Worm (Caenorhabditis elegans): Measurements from ENCODE around the gene srx-3.

The srx-3 gene

ce11 chrV:9018871-9019270 lies 13.5 kb downstream of the srx-3 start:
- no peak for TF ChIP-seq lin-11 (tag; optimal IDR thresholded peaks at IDR 0.05)
- TF ChIP-seq crh-2 (tag; optimal IDR thresholded peaks at IDR 0.05) = no peak
- TF ChIP-seq nhr-11 (tag; optimal IDR thresholded peaks at IDR 0.05) = no peak
- no peak for TF ChIP-seq nhr-21 (tag; optimal IDR thresholded peaks at IDR 0.05)
- TF ChIP-seq lin-13 (GFP tag; optimal IDR thresholded peaks at IDR 0.05) = no peak
- TF ChIP-seq nhr-77 (tag; optimal IDR thresholded peaks at IDR 0.05) = no peak
- no peak for TF ChIP-seq Y55F3AM.14 (GFP tag; optimal IDR thresholded peaks at IDR 0.05)
- no peak for TF ChIP-seq mab-5 (tag; optimal IDR thresholded peaks at IDR 0.05)
- no peak for TF ChIP-seq unc-62 (GFP tag; optimal IDR thresholded peaks at IDR 0.05)
- TF ChIP-seq aly-2 (tag; optimal IDR thresholded peaks at IDR 0.05) = no peak
- no peak for TF ChIP-seq sma-3 (GFP tag; optimal IDR thresholded peaks at IDR 0.05)
- no peak for TF ChIP-seq sma-9 (GFP tag; optimal IDR thresholded peaks at IDR 0.05)
- no peak for TF ChIP-seq sma-9 (tag; optimal IDR thresholded peaks at IDR 0.05)
- TF ChIP-seq nhr-6 (tag; optimal IDR thresholded peaks at IDR 0.05) = no peak
- TF ChIP-seq unc-39 (tag; optimal IDR thresholded peaks at IDR 0.05) = no peak
- no peak for TF ChIP-seq nhr-129 (tag; optimal IDR thresholded peaks at IDR 0.05)
- no peak for TF ChIP-seq ama-1 (optimal IDR thresholded peaks at IDR 0.05)
- TF ChIP-seq ztf-1 (GFP tag; conservative IDR thresholded peaks at IDR 0.05) = no peak
- TF ChIP-seq alr-1 (tag; optimal IDR thresholded peaks at IDR 0.05) = no peak
- no peak for TF ChIP-seq nhr-237 (tag; optimal IDR thresholded peaks at IDR 0.05)
- no peak for TF ChIP-seq mdl-1 (tag; optimal IDR thresholded peaks at IDR 0.05)

DNA sequence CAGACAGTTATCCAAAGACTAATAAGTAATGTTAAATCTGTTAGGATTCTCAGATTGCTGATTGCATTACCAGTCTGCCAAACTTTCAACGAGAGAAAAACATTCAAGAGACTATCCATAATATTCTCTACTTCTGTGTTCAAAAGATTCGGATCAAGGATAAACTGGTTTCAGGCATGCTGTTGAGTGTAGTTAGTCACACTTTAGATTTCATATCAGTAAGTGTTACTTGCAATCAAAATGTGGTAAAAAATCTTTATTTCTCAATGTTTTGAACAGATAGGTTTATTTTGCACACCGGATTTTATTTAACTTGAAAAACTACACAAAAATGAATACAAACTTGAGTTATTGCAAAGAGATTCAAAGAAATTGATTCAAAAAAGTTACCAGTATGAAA lies 16.7 kb downstream of the srx-3 start, which contains the start of gene oac-41:
Gene oac-41 (minus strand): TSS at position 101 of the 400 bp plus-strand sequence.
- TF ChIP-seq sem-4 (tag; optimal IDR thresholded peaks at IDR 0.05) (no peak), ztf-4 (tag; optimal IDR thresholded peaks at IDR 0.05) (no peak), zag-1 (tag; optimal IDR thresholded peaks at IDR 0.05) (no peak), gmeb-1 (tag; optimal IDR thresholded peaks at IDR 0.05) (no peak)

- TF ChIP-seq crh-2 (tag; optimal IDR thresholded peaks at IDR 0.05) = no peak
- no peak for TF ChIP-seq C34F6.9 (tag; optimal IDR thresholded peaks at IDR 0.05)
- TF ChIP-seq sma-9 (GFP tag; optimal IDR thresholded peaks at IDR 0.05) = no peak
- no peak for TF ChIP-seq sma-9 (tag; optimal IDR thresholded peaks at IDR 0.05)
These were observed 19.4 kb downstream of the srx-3 start, which contains the start of gene bus-1 for ce11 chrV:9024713-9025112. Gene bus-1, minus strand, starts transcription at chrV:9024813.

DNA sequence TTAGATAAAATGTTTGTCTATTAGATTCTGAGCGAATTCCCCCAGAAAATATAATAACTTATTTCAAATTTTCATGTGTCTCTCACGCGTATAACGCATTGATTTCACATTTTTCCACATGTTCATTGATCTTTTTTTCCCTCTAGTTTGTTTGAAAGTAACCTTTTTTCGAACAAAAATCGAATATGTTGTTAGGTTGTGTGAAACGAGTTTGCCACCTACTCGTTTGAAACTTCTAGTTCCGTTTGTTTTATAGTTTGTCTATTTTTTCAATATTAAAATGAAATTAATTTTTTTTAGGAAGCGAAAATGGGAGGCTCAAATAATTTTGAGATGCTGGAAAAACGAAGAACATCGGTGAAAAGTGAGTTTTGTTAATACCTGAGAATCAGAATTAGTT lies 24.9 kb downstream of the srx-3 start, which contains the start of gene C25E10.5:
Gene C25E10.5 (plus strand): TSS at position 301 of the 400 bp plus-strand sequence.
- TF ChIP-seq snpc-4 (tag; optimal IDR thresholded peaks at IDR 0.05) = no peak
- TF ChIP-seq crh-2 (tag; optimal IDR thresholded peaks at IDR 0.05) = no peak
- no peak for TF ChIP-seq lin-39 (tag; optimal IDR thresholded peaks at IDR 0.05)
- no peak for TF ChIP-seq R02D3.7 (tag; optimal IDR thresholded peaks at IDR 0.05)
- no peak for TF ChIP-seq dmd-4 (tag; optimal IDR thresholded peaks at IDR 0.05)
- TF ChIP-seq ztf-11 (tag; optimal IDR thresholded peaks at IDR 0.05) = no peak
- TF ChIP-seq nhr-11 (tag; optimal IDR thresholded peaks at IDR 0.05) = no peak
- no peak for TF ChIP-seq aly-2 (tag; optimal IDR thresholded peaks at IDR 0.05)
- no peak for TF ChIP-seq lsy-2 (tag; optimal IDR thresholded peaks at IDR 0.05)

DNA sequence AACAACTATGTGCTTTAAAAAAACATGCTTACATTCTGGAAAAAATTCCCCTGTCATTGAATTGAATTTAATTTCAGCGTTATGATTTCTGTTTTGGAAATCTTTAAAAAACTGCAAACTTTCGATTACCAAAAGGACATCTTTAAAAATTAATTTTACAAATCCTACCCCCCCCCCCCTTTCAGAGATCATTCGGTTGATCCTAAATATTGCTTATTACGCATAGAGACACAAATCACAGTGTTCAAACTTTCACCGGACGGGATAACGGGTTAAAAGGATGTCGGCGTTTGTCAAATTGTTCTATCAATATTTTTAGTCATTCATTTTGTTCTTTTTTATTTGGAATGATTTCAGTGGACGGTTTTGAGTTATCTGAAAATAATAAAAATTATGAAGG lies 27.9 kb downstream of the srx-3 start, which contains the start of gene C25E10.4:
Gene C25E10.4 (plus strand): TSS at position 301 of the 400 bp plus-strand sequence.
- no peak for TF ChIP-seq lin-13 (GFP tag; optimal IDR thresholded peaks at IDR 0.05)
- TF ChIP-seq snpc-4 (tag; optimal IDR thresholded peaks at IDR 0.05) = no peak
- TF ChIP-seq sem-4 (tag; optimal IDR thresholded peaks at IDR 0.05) = no peak
- TF ChIP-seq F13H6.1 (tag; optimal IDR thresholded peaks at IDR 0.05) = no peak
- TF ChIP-seq fos-1 (tag; optimal IDR thresholded peaks at IDR 0.05) = no peak
- no peak for TF ChIP-seq nhr-12 (tag; optimal IDR thresholded peaks at IDR 0.05)
- no peak for TF ChIP-seq unc-39 (tag; optimal IDR thresholded peaks at IDR 0.05)

ce11 chrV:9035685-9036084 lies 30.3 kb downstream of the srx-3 start, which contains the start of gene srsx-34:
Gene srsx-34, plus strand, starts transcription at chrV:9035985.
- TF ChIP-seq nhr-11 (tag; optimal IDR thresholded peaks at IDR 0.05) (no peak), ZK546.5 (tag; optimal IDR thresholded peaks at IDR 0.05) (no peak), crh-2 (tag; optimal IDR thresholded peaks at IDR 0.05) (no peak), Y55F3AM.14 (GFP tag; optimal IDR thresholded peaks at IDR 0.05) (no peak), snpc-4 (tag; optimal IDR thresholded peaks at IDR 0.05) (no peak), zag-1 (tag; optimal IDR thresholded peaks at IDR 0.05) (no peak)

Measured in whole organism, L2 larva.